Worm (Caenorhabditis elegans) whole organism, late embryonic: Measurements from ENCODE around the gene bath-33.
"Not testable (repeated sequence)": the region's sequence is repeated elsewhere in the genome, so short reads cannot be mapped to it uniquely, and the experiment has no call there.

Experiments
- C08G9.2 ChIP-seq: sonication (generic microtip); optimal IDR thresholded peaks from 2 replicates; lab custom pipeline; 2016; ENCODE audit warnings: mild to moderate bottlenecking, missing genetic modification characterization, moderate library complexity, missing compliant biosample characterization
- K09A11.1 ChIP-seq: sonication (generic microtip); optimal IDR thresholded peaks from 2 replicates; lab custom pipeline; 2017; ENCODE audit warnings: antibody characterized with exemption, mild to moderate bottlenecking, missing genetic modification characterization, missing compliant biosample characterization; ENCODE audit not compliant: insufficient read depth
- Y22D7AL.16 ChIP-seq: sonication (generic microtip); optimal IDR thresholded peaks from 2 replicates; lab custom pipeline; 2016; ENCODE audit warnings: missing genetic modification characterization, missing compliant biosample characterization
- ahr-1 ChIP-seq: sonication (generic microtip); optimal IDR thresholded peaks from 2 replicates; lab custom pipeline; 2016; ENCODE audit warnings: missing genetic modification characterization, missing compliant biosample characterization
- ceh-14 ChIP-seq: sonication (generic microtip); optimal IDR thresholded peaks from 2 replicates; lab custom pipeline; 2016; ENCODE audit warnings: missing genotype, missing genetic modification characterization, missing compliant biosample characterization
- ceh-18 ChIP-seq: sonication (generic microtip); optimal IDR thresholded peaks from 2 replicates; lab custom pipeline; 2016; ENCODE audit warnings: missing genetic modification characterization, missing compliant biosample characterization
- ceh-30 ChIP-seq: fragments of 150-350 bp; optimal IDR thresholded peaks from 2 replicates; lab custom pipeline; 2014; ENCODE audit warnings: missing biosample characterization, missing genetic modification characterization
- ceh-48 ChIP-seq: sonication (generic microtip); optimal IDR thresholded peaks from 2 replicates; lab custom pipeline; 2016; ENCODE audit warnings: missing genetic modification characterization, inconsistent platforms, missing compliant biosample characterization
- ceh-9 ChIP-seq: sonication (generic microtip); optimal IDR thresholded peaks from 2 replicates; lab custom pipeline; 2016; ENCODE audit warnings: mild to moderate bottlenecking, missing genetic modification characterization, inconsistent platforms, missing compliant biosample characterization
- che-1 ChIP-seq: sonication (generic microtip); optimal IDR thresholded peaks from 2 replicates; lab custom pipeline; 2016; ENCODE audit warnings: mild to moderate bottlenecking, missing genetic modification characterization, missing compliant biosample characterization
- dmd-4 ChIP-seq: sonication (generic microtip); optimal IDR thresholded peaks from 2 replicates; lab custom pipeline; 2016; ENCODE audit warnings: borderline replicate concordance, missing genetic modification characterization, missing compliant biosample characterization
- elt-4 ChIP-seq: sonication (generic microtip); optimal IDR thresholded peaks from 2 replicates; lab custom pipeline; 2016; ENCODE audit warnings: missing genetic modification characterization, missing compliant biosample characterization
- eyg-1 ChIP-seq: sonication (generic microtip); optimal IDR thresholded peaks from 2 replicates; lab custom pipeline; 2016; ENCODE audit warnings: missing genotype, missing genetic modification characterization, missing compliant biosample characterization
- fax-1 ChIP-seq: sonication (generic microtip); optimal IDR thresholded peaks from 2 replicates; lab custom pipeline; 2016; ENCODE audit warnings: missing genotype, missing genetic modification characterization, missing compliant biosample characterization
- hlh-15 ChIP-seq: sonication (generic microtip); optimal IDR thresholded peaks from 2 replicates; lab custom pipeline; 2016; ENCODE audit warnings: missing genetic modification characterization, missing compliant biosample characterization
- hlh-6 ChIP-seq: sonication (generic microtip); optimal IDR thresholded peaks from 2 replicates; lab custom pipeline; 2016; ENCODE audit warnings: missing genotype, missing genetic modification characterization, missing compliant biosample characterization
- hlh-8 ChIP-seq: sonication (generic microtip); optimal IDR thresholded peaks from 2 replicates; lab custom pipeline; 2016; ENCODE audit warnings: missing genotype, missing genetic modification characterization, missing compliant biosample characterization
- mec-3 ChIP-seq: sonication (generic microtip); optimal IDR thresholded peaks from 2 replicates; lab custom pipeline; 2016; ENCODE audit warnings: borderline replicate concordance, missing genetic modification characterization, missing compliant biosample characterization
- pag-3 ChIP-seq: sonication (generic microtip); optimal IDR thresholded peaks from 2 replicates; lab custom pipeline; 2016; ENCODE audit warnings: missing compliant biosample characterization, missing genetic modification characterization, borderline replicate concordance
- pax-1 ChIP-seq: fragments of 150-350 bp; optimal IDR thresholded peaks from 2 replicates; lab custom pipeline; 2014; ENCODE audit warnings: missing biosample characterization, missing genetic modification characterization
- pha-2 ChIP-seq: sonication (generic microtip); optimal IDR thresholded peaks from 2 replicates; lab custom pipeline; 2017; ENCODE audit warnings: mild to moderate bottlenecking, missing genetic modification characterization, missing compliant biosample characterization
- pha-4 ChIP-seq: fragments of 150-350 bp; optimal IDR thresholded peaks from 2 replicates; lab custom pipeline; 2018; ENCODE audit warnings: missing biosample characterization, missing genetic modification reagents, missing genetic modification characterization
- ref-2 ChIP-seq: sonication (generic microtip); optimal IDR thresholded peaks from 2 replicates; lab custom pipeline; 2016; ENCODE audit warnings: missing genetic modification characterization, missing compliant biosample characterization
- sdc-2 ChIP-seq: sonication (generic microtip); optimal IDR thresholded peaks from 2 replicates; lab custom pipeline; 2016; ENCODE audit warnings: missing genotype, missing genetic modification characterization, missing compliant biosample characterization
- sox-2 ChIP-seq: fragments of 200-800 bp; sonication (Bioruptor generic); IDR thresholded peaks from 2 replicates; pipeline ENCODE4 v1.3.6; 2022; ENCODE audit warnings: missing genetic modification reagents, missing genetic modification characterization, missing compliant biosample characterization
- sox-4 ChIP-seq: sonication (generic microtip); optimal IDR thresholded peaks from 2 replicates; lab custom pipeline; 2017; ENCODE audit warnings: mild to moderate bottlenecking, missing genetic modification characterization, inconsistent platforms, missing compliant biosample characterization
- tbx-7 ChIP-seq: sonication (generic microtip); optimal IDR thresholded peaks from 2 replicates; lab custom pipeline; 2016; ENCODE audit warnings: missing genotype, missing genetic modification characterization, missing compliant biosample characterization
- ttx-3 ChIP-seq: sonication (generic microtip); optimal IDR thresholded peaks from 2 replicates; lab custom pipeline; 2016; ENCODE audit warnings: missing genetic modification reagents, missing genetic modification characterization, missing compliant biosample characterization
- unc-42 ChIP-seq: sonication (generic microtip); optimal IDR thresholded peaks from 2 replicates; lab custom pipeline; 2016; ENCODE audit warnings: missing genotype, missing genetic modification characterization, missing compliant biosample characterization
- zip-5 ChIP-seq: sonication (generic microtip); optimal IDR thresholded peaks from 2 replicates; lab custom pipeline; 2016; ENCODE audit warnings: missing genetic modification characterization, missing compliant biosample characterization
- ztf-16 ChIP-seq: sonication (generic microtip); optimal IDR thresholded peaks from 2 replicates; lab custom pipeline; 2017; ENCODE audit warnings: missing genetic modification characterization, missing compliant biosample characterization

bath-33 gene

ce11 chrII:1636392-1636791 is 30.4 kb upstream of the bath-33 start, which contains the start of gene srg-20:
Gene srg-20, plus strand, starts transcription at chrII:1636692.
- not testable (repeated sequence) for TF ChIP-seq eyg-1, ahr-1, pha-4 (tag; lab: Kevin White, UChicago)
- TF ChIP-seq, all 69 proteins: peak for 0; not testable (repeated sequence) for 69

ce11 chrII:1635969-1636368 is 30.0 kb upstream of the bath-33 start:
- TF ChIP-seq unc-42 (tag; lab: Kevin White, UChicago): no peak
- no peak for TF ChIP-seq K09A11.1 (tag; lab: Kevin White, UChicago)
- no peak for TF ChIP-seq sox-4 (tag; lab: Kevin White, UChicago)
- TF ChIP-seq Y22D7AL.16 (tag; lab: Kevin White, UChicago): no peak
- no peak for TF ChIP-seq pax-1
- TF ChIP-seq ttx-3 (tag; lab: Kevin White, UChicago): no peak
- TF ChIP-seq ceh-9 (tag; lab: Kevin White, UChicago): no peak
- no peak for TF ChIP-seq ceh-48 (tag; lab: Kevin White, UChicago)
- TF ChIP-seq pha-4 (tag; lab: Kevin White, UChicago): no peak
- TF ChIP-seq che-1 (tag; lab: Kevin White, UChicago): no peak
- TF ChIP-seq ahr-1 (tag; lab: Kevin White, UChicago): no peak
- TF ChIP-seq zip-5 (tag; lab: Kevin White, UChicago): no peak
- no peak for TF ChIP-seq ceh-18 (tag; lab: Kevin White, UChicago)
- TF ChIP-seq ref-2 (tag; lab: Kevin White, UChicago): no peak
- TF ChIP-seq elt-4 (tag; lab: Kevin White, UChicago): no peak
- no peak for TF ChIP-seq pag-3
- TF ChIP-seq, all 69 proteins: peak for 0

- TF ChIP-seq sox-2 (GFP tag; lab: Robert Waterston, UW); dmd-4 (tag; lab: Kevin White, UChicago); pha-2 (tag; lab: Kevin White, UChicago): not testable (repeated sequence)
Observed at ce11 chrII:1633490-1633889, 27.5 kb upstream of the bath-33 start, which contains the start of gene C08E3.1. Gene C08E3.1, plus strand, starts transcription at chrII:1633790.

- TF ChIP-seq ceh-30; pha-4 (tag; lab: Kevin White, UChicago); C08G9.2 (tag; lab: Kevin White, UChicago): not testable (repeated sequence)
Observed at ce11 chrII:1632216-1632615, 26.2 kb upstream of the bath-33 start, which contains the start of gene C08E3.13. Gene C08E3.13, minus strand, starts transcription at chrII:1632316.

ce11 chrII:1627783-1628182 is 21.8 kb upstream of the bath-33 start, which contains the start of gene C08E3.15:
Gene C08E3.15, minus strand, starts transcription at chrII:1627883.
- TF ChIP-seq ztf-16; ceh-14 (tag; lab: Kevin White, UChicago); fax-1 (tag; lab: Kevin White, UChicago): not testable (repeated sequence)
- TF ChIP-seq, all 69 proteins: peak for 0; not testable (repeated sequence) for 69

ce11 chrII:1625666-1626065 is 19.7 kb upstream of the bath-33 start, which contains the start of gene C08E3.14:
Gene C08E3.14, plus strand, starts transcription at chrII:1625966.
- TF ChIP-seq sdc-2 (no peak), mec-3 (no peak), tbx-7 (tag; lab: Kevin White, UChicago) (no peak), hlh-8 (tag; lab: Kevin White, UChicago) (no peak), pha-4 (tag; lab: Kevin White, UChicago) (no peak), pha-2 (tag; lab: Kevin White, UChicago) (no peak), hlh-6 (tag; lab: Kevin White, UChicago) (no peak), hlh-15 (tag; lab: Kevin White, UChicago) (no peak)
